Fruit fly (Drosophila melanogaster) whole organism, prepupa: ENCODE data around the gene slp1.

Experiments used
- Blimp-1 ChIP-seq: fragments of 200-800 bp; sonication (Bioruptor generic); optimal IDR thresholded peaks from 3 replicates; lab custom pipeline; 2017; ENCODE audit warnings: missing biosample characterization, missing genetic modification characterization, mild to moderate bottlenecking, moderate library complexity, missing genetic modification reagents
- Sox102F ChIP-seq: fragments of 200-800 bp; sonication (Bioruptor generic); optimal IDR thresholded peaks from 2 replicates; lab custom pipeline; 2016; ENCODE audit warnings: missing biosample characterization, mild to moderate bottlenecking, missing genetic modification characterization
- topi ChIP-seq: fragments of 200-800 bp; sonication (Bioruptor generic); optimal IDR thresholded peaks from 3 replicates; lab custom pipeline; 2016; ENCODE audit warnings: missing biosample characterization, missing genetic modification characterization

dm6 chr2L:3788150-3788549, 37.3 kb upstream of the slp1 start:
- TF ChIP-seq Blimp-1 (GFP tag; lab: Kevin White, UChicago) (no peak), topi (no peak), Sox102F (GFP tag; lab: Kevin White, UChicago) (no peak)
